Fruit fly (Drosophila melanogaster) whole organism, pupa: Measurements from ENCODE around the gene p.

Experiments used
- CG10348 ChIP-seq: fragments of 200-800 bp; sonication (Bioruptor generic); IDR thresholded peaks from 2 replicates; pipeline ENCODE4 v1.3.6; 2022; ENCODE audit warnings: missing biosample characterization, missing genetic modification characterization
- CG12605 ChIP-seq: fragments of 200-800 bp; sonication (Bioruptor generic); IDR thresholded peaks from 2 replicates; pipeline ENCODE4 v1.3.6; 2022; ENCODE audit warnings: missing biosample characterization, missing genetic modification characterization
- CG13204 ChIP-seq: fragments of 200-800 bp; sonication (Bioruptor generic); optimal IDR thresholded peaks from 2 replicates; lab custom pipeline; 2018; ENCODE audit warnings: missing biosample characterization, mild to moderate bottlenecking, missing genetic modification characterization, moderate library complexity
- CG14655 ChIP-seq: fragments of 200-800 bp; sonication (Bioruptor generic); optimal IDR thresholded peaks from 3 replicates; lab custom pipeline; 2017; ENCODE audit warnings: mild to moderate bottlenecking, missing biosample characterization, missing genetic modification reagents, missing genetic modification characterization
- CG15710 ChIP-seq: fragments of 200-800 bp; sonication (Bioruptor generic); optimal IDR thresholded peaks from 2 replicates; lab custom pipeline; 2018; ENCODE audit warnings: missing biosample characterization, mild to moderate bottlenecking, missing genetic modification characterization, moderate library complexity
- CG17806 ChIP-seq: fragments of 200-800 bp; sonication (Bioruptor generic); optimal IDR thresholded peaks from 2 replicates; lab custom pipeline; 2018; ENCODE audit warnings: missing biosample characterization, mild to moderate bottlenecking, missing genetic modification characterization, moderate library complexity
- CG32121 ChIP-seq: fragments of 200-800 bp; sonication (Bioruptor generic); IDR thresholded peaks from 2 replicates; pipeline ENCODE4 v1.3.6; 2022; ENCODE audit warnings: missing biosample characterization, missing genetic modification characterization
- CG34367 ChIP-seq: fragments of 200-800 bp; sonication (Bioruptor generic); optimal IDR thresholded peaks from 2 replicates; lab custom pipeline; 2018; ENCODE audit warnings: missing biosample characterization, mild to moderate bottlenecking, missing genetic modification characterization
- CG4496 ChIP-seq: fragments of 200-800 bp; sonication (Bioruptor generic); IDR thresholded peaks from 3 replicates; pipeline ENCODE4 v1.3.6; 2022; ENCODE audit warnings: missing biosample characterization, missing genetic modification characterization
- CG8159 ChIP-seq: fragments of 200-800 bp; sonication (Bioruptor generic); optimal IDR thresholded peaks from 3 replicates; lab custom pipeline; 2018; ENCODE audit warnings: missing biosample characterization, mild to moderate bottlenecking, missing genetic modification characterization, moderate library complexity
- CG8301 ChIP-seq: fragments of 200-800 bp; sonication (Bioruptor generic); optimal IDR thresholded peaks from 2 replicates; lab custom pipeline; 2018; ENCODE audit warnings: missing biosample characterization, mild to moderate bottlenecking, missing genetic modification characterization
- CG9948 ChIP-seq: fragments of 200-800 bp; sonication (Bioruptor generic); optimal IDR thresholded peaks from 2 replicates; lab custom pipeline; 2018; ENCODE audit warnings: missing biosample characterization, mild to moderate bottlenecking, missing genetic modification characterization, moderate library complexity
- D1 ChIP-seq: fragments of 200-800 bp; sonication (Bioruptor generic); optimal IDR thresholded peaks from 2 replicates; lab custom pipeline; 2018; ENCODE audit warnings: missing biosample characterization, mild to moderate bottlenecking, missing genetic modification characterization, moderate library complexity
- EcR ChIP-seq: fragments of 200-800 bp; sonication (Bioruptor generic); optimal IDR thresholded peaks from 3 replicates; lab custom pipeline; 2019; ENCODE audit warnings: missing biosample characterization, missing genetic modification characterization, mild to moderate bottlenecking, moderate library complexity, missing genetic modification reagents
- Ets98B ChIP-seq: fragments of 200-800 bp; sonication (Bioruptor generic); IDR thresholded peaks from 2 replicates; pipeline ENCODE4 v1.3.6; 2022; ENCODE audit warnings: missing biosample characterization, missing genetic modification characterization
- Pif1A ChIP-seq: fragments of 200-800 bp; sonication (Bioruptor generic); optimal IDR thresholded peaks from 3 replicates; lab custom pipeline; 2016; ENCODE audit warnings: missing biosample characterization, missing genetic modification characterization
- Pif1B ChIP-seq: fragments of 200-800 bp; sonication (Bioruptor generic); optimal IDR thresholded peaks from 3 replicates; lab custom pipeline; 2016; ENCODE audit warnings: missing biosample characterization, missing genetic modification characterization
- Snoo ChIP-seq: fragments of 200-800 bp; sonication (Bioruptor generic); optimal IDR thresholded peaks from 3 replicates; lab custom pipeline; 2017; ENCODE audit warnings: missing biosample characterization, mild to moderate bottlenecking, missing genetic modification characterization, inconsistent platforms
- fd96Ca ChIP-seq: fragments of 200-800 bp; sonication (Bioruptor generic); IDR thresholded peaks from 3 replicates; pipeline ENCODE4 v1.3.6; 2022; ENCODE audit warnings: missing biosample characterization, missing genetic modification characterization
- gl ChIP-seq: fragments of 200-800 bp; sonication (Bioruptor generic); optimal IDR thresholded peaks from 2 replicates; lab custom pipeline; 2018; ENCODE audit warnings: missing biosample characterization, mild to moderate bottlenecking, missing genetic modification characterization
- rn ChIP-seq: fragments of 200-800 bp; sonication (Bioruptor generic); IDR thresholded peaks from 2 replicates; pipeline ENCODE4 v1.3.6; 2022; ENCODE audit warnings: missing biosample characterization, missing genetic modification characterization

Gene p

DNA sequence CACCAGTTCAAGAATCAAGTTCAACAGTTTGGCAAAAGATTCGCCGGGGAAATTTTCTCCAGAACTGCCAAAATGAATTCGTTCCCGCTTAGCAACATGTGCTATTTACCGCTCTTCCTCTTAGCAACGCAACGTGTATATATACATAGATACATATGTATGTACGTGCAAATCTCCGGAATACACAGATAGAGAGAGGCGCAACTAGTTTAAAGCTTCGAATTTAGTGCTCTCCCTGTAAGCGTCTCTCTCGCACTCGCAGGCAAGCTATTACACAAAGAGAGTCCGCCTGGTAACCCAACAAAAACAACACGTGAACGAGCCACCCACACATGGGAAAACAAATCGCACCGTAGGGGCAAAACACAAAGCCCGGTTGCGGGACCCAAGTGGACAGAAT lies 11.8 kb downstream of the p start:
- TF ChIP-seq Pif1A (GFP tag; lab: Kevin White, UChicago) = no peak
- TF ChIP-seq D1 (tag; lab: Kevin White, UChicago) = no peak
- TF ChIP-seq fd96Ca (GFP tag; lab: Robert Waterston, UW) = peak; percentile 32; the same call in 1 of the 3 replicates
- TF ChIP-seq CG17806 (tag; lab: Kevin White, UChicago) = no peak
- no peak for TF ChIP-seq gl (tag; lab: Kevin White, UChicago)
- TF ChIP-seq CG4496 = no peak
- TF ChIP-seq rn (GFP tag; lab: Robert Waterston, UW) = no peak
- TF ChIP-seq CG12605 (GFP tag; lab: Robert Waterston, UW) = 0 out of 2 replicates have a peak, but pooled peaks have one; percentile 42
- no peak for TF ChIP-seq CG13204
- TF ChIP-seq Snoo = no peak
- TF ChIP-seq Ets98B (GFP tag; lab: Robert Waterston, UW) = peak; percentile 23; the same call in 1 of the 2 replicates
- no peak for TF ChIP-seq CG8159 (tag; lab: Kevin White, UChicago)
- no peak for TF ChIP-seq CG34367 (tag; lab: Kevin White, UChicago)
- no peak for TF ChIP-seq CG10348 (GFP tag; lab: Robert Waterston, UW)
- TF ChIP-seq CG9948 (tag; lab: Kevin White, UChicago) = no peak
- peak; percentile 7 for TF ChIP-seq EcR (GFP tag; lab: Kevin White, UChicago)
- TF ChIP-seq Pif1B (GFP tag; lab: Kevin White, UChicago) = no peak
- no peak for TF ChIP-seq CG32121
- no peak for TF ChIP-seq CG14655 (GFP tag; lab: Kevin White, UChicago)
- TF ChIP-seq, all 21 proteins: peak for 4

DNA sequence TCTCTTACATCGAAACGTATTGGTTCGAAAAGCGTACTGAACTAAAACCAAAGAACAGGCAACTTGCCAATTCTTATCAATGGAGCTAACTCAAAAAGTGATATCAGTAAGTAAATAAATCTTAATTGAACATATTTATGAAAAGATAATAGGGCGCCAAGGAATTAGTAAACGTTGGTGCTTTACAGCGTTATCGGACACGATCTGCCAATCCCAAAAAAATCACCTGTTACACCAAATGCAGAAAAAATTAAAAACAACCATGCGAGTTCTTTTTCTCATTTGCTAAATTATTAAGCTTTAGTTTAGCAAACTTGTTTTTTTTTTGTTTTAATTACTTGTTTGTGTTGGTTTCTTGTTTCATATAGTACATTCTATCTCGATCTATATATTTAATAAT lies 15.8 kb downstream of the p start, which contains the start of gene CG42489:
Gene CG42489, minus strand, starts transcription at position 101 of the 400 bp plus-strand sequence.
- TF ChIP-seq Pif1A (GFP tag; lab: Kevin White, UChicago) (no peak), Snoo (no peak), EcR (GFP tag; lab: Kevin White, UChicago) (no peak), CG10348 (GFP tag; lab: Robert Waterston, UW) (no peak), CG17806 (tag; lab: Kevin White, UChicago) (no peak), gl (tag; lab: Kevin White, UChicago) (no peak), CG4496 (no peak), Pif1B (GFP tag; lab: Kevin White, UChicago) (no peak), CG34367 (tag; lab: Kevin White, UChicago) (no peak), CG15710 (tag; lab: Kevin White, UChicago) (no peak), rn (GFP tag; lab: Robert Waterston, UW) (no peak), CG8301 (tag; lab: Kevin White, UChicago) (no peak), CG12605 (GFP tag; lab: Robert Waterston, UW) (no peak), fd96Ca (GFP tag; lab: Robert Waterston, UW) (no peak), CG9948 (tag; lab: Kevin White, UChicago) (no peak), CG14655 (GFP tag; lab: Kevin White, UChicago) (no peak), CG13204 (no peak), D1 (tag; lab: Kevin White, UChicago) (no peak)

dm6 chr3R:8654058-8654457 lies 16.4 kb downstream of the p start:
- TF ChIP-seq CG8301 (tag; lab: Kevin White, UChicago) (no peak), CG14655 (GFP tag; lab: Kevin White, UChicago) (no peak), CG15710 (tag; lab: Kevin White, UChicago) (no peak), Pif1B (GFP tag; lab: Kevin White, UChicago) (no peak), Snoo (no peak), CG32121 (no peak), CG17806 (tag; lab: Kevin White, UChicago) (no peak), D1 (tag; lab: Kevin White, UChicago) (no peak), CG12605 (GFP tag; lab: Robert Waterston, UW) (no peak)
- TF ChIP-seq, all 21 proteins: peak for 0

dm6 chr3R:8652731-8653130 lies 17.8 kb downstream of the p start, which contains the start of the genes Sys1 and Dhod:
Gene Sys1, plus strand, starts transcription at chr3R:8652821.
Gene Dhod, minus strand, starts transcription at chr3R:8652916.
- TF ChIP-seq Ets98B (GFP tag; lab: Robert Waterston, UW) = peak; percentile 70
- peak; percentile 25 for TF ChIP-seq CG9948 (tag; lab: Kevin White, UChicago)
- peak; percentile 33 for TF ChIP-seq Snoo
- TF ChIP-seq CG14655 (GFP tag; lab: Kevin White, UChicago) = peak; percentile 54
- TF ChIP-seq D1 (tag; lab: Kevin White, UChicago) = no peak
- no peak for TF ChIP-seq CG10348 (GFP tag; lab: Robert Waterston, UW)
- peak; percentile 61 for TF ChIP-seq CG17806 (tag; lab: Kevin White, UChicago)
- TF ChIP-seq fd96Ca (GFP tag; lab: Robert Waterston, UW) = peak; percentile 69; the same call in 2 of the 3 replicates
- TF ChIP-seq CG12605 (GFP tag; lab: Robert Waterston, UW) = no peak; the same call in 1 of the 2 replicates
- no peak for TF ChIP-seq CG13204
- no peak for TF ChIP-seq CG34367 (tag; lab: Kevin White, UChicago)
- peak; percentile 59; the same call in 1 of the 2 replicates for TF ChIP-seq rn (GFP tag; lab: Robert Waterston, UW)
- TF ChIP-seq Pif1B (GFP tag; lab: Kevin White, UChicago) = peak; percentile 65
- peak; percentile 83 for TF ChIP-seq Pif1A (GFP tag; lab: Kevin White, UChicago)
- peak; percentile 50 for TF ChIP-seq CG8301 (tag; lab: Kevin White, UChicago)
- TF ChIP-seq gl (tag; lab: Kevin White, UChicago) = no peak
- peak; percentile 91 for TF ChIP-seq CG4496
- TF ChIP-seq CG15710 (tag; lab: Kevin White, UChicago) = peak; percentile 53
- TF ChIP-seq CG32121 = peak; percentile 70
- no peak for TF ChIP-seq EcR (GFP tag; lab: Kevin White, UChicago)
- TF ChIP-seq CG8159 (tag; lab: Kevin White, UChicago) = peak; percentile 38

- TF ChIP-seq CG8159 (tag; lab: Kevin White, UChicago) (peak; percentile 99), CG10348 (GFP tag; lab: Robert Waterston, UW) (peak; percentile 93), EcR (GFP tag; lab: Kevin White, UChicago) (peak; percentile 50), Ets98B (GFP tag; lab: Robert Waterston, UW) (peak; percentile 99), CG8301 (tag; lab: Kevin White, UChicago) (peak; percentile 99), CG17806 (tag; lab: Kevin White, UChicago) (peak; percentile 99), Snoo (peak; percentile 97), Pif1A (GFP tag; lab: Kevin White, UChicago) (peak; percentile 99), CG14655 (GFP tag; lab: Kevin White, UChicago) (peak; percentile 99), CG15710 (tag; lab: Kevin White, UChicago) (peak; percentile 99), CG9948 (tag; lab: Kevin White, UChicago) (peak; percentile 98), Pif1B (GFP tag; lab: Kevin White, UChicago) (peak; percentile 99), rn (GFP tag; lab: Robert Waterston, UW) (peak; percentile 97), CG13204 (no peak), CG34367 (tag; lab: Kevin White, UChicago) (peak; percentile 99), CG32121 (peak; percentile 98), fd96Ca (GFP tag; lab: Robert Waterston, UW) (peak; percentile 99), D1 (tag; lab: Kevin White, UChicago) (no peak), gl (tag; lab: Kevin White, UChicago) (peak; percentile 93), CG4496 (peak; percentile 99), CG12605 (GFP tag; lab: Robert Waterston, UW) (peak; percentile 98)
- TF ChIP-seq, all 21 proteins: peak for 19
Measured at dm6 chr3R:8650741-8651140, 19.7 kb downstream of the p start, which contains the start of the genes Mkk4 and SLIRP2. Gene Mkk4, minus strand, starts transcription at chr3R:8650796. Gene SLIRP2, plus strand, starts transcription at chr3R:8651084.
